Worm (Caenorhabditis elegans) whole organism, L4 larva: Measurements from ENCODE around the gene aex-3.

Experiments
- ces-1 ChIP-seq: fragments of 150-350 bp; sonication (generic microtip); optimal IDR thresholded peaks from 4 replicates; lab custom pipeline; 2014; ENCODE audit warnings: missing biosample characterization, missing genetic modification reagents, missing genetic modification characterization
- egl-27 ChIP-seq: sonication (generic microtip); optimal IDR thresholded peaks from 3 replicates; lab custom pipeline; 2017; ENCODE audit warnings: missing biosample characterization, missing genetic modification reagents, missing genetic modification characterization
- egl-43 ChIP-seq: fragments of 200-800 bp; sonication (Bioruptor generic); IDR thresholded peaks from 2 replicates; pipeline ENCODE4 v1.3.6; 2022; ENCODE audit warnings: missing genetic modification reagents, missing genetic modification characterization, missing compliant biosample characterization
- lsy-2 ChIP-seq, 2 experiments: fragments of 150-350 bp in 1 of 2; sonication (generic microtip) in 1 of 2; optimal IDR thresholded peaks; 2 replicates each; lab custom pipeline; 2014 to 2017; ENCODE audit warnings: missing biosample characterization in 2 of 2, missing genetic modification characterization in 2 of 2
- mep-1 ChIP-seq: fragments of 150-350 bp; sonication (generic microtip); optimal IDR thresholded peaks from 3 replicates; lab custom pipeline; 2014; ENCODE audit warnings: missing biosample characterization, missing genetic modification characterization
- pqm-1 ChIP-seq: sonication (generic microtip); optimal IDR thresholded peaks from 2 replicates; lab custom pipeline; 2017; ENCODE audit warnings: missing biosample characterization, missing genetic modification characterization
- set-16 ChIP-seq: fragments of 200-800 bp; sonication (Bioruptor generic); IDR thresholded peaks from 2 replicates; pipeline ENCODE4 v1.3.6; 2022; ENCODE audit warnings: missing genetic modification reagents, missing genetic modification characterization, missing compliant biosample characterization
- spr-1 ChIP-seq: sonication (generic microtip); optimal IDR thresholded peaks from 2 replicates; lab custom pipeline; 2016; ENCODE audit warnings: mild to moderate bottlenecking, missing genetic modification characterization, missing compliant biosample characterization
- unc-39 ChIP-seq: sonication (generic microtip); optimal IDR thresholded peaks from 2 replicates; lab custom pipeline; 2017; ENCODE audit warnings: missing biosample characterization, missing genetic modification characterization
- ztf-11 ChIP-seq: fragments of 150-350 bp; optimal IDR thresholded peaks from 2 replicates; lab custom pipeline; 2014; ENCODE audit warnings: missing biosample characterization, missing genetic modification characterization

ce11 chrX:784853-785252 lies 25.3 kb upstream of the aex-3 start, which contains the start of gene T04G9.6:
- TF ChIP-seq spr-1 (tag; lab: Kevin White, UChicago) (no peak), unc-39 (tag; lab: Kevin White, UChicago) (no peak), egl-43 (GFP tag; lab: Robert Waterston, UW) (no peak), set-16 (GFP tag; lab: Robert Waterston, UW) (no peak), egl-27 (no peak), ces-1 (no peak), lsy-2 (tag; optimal IDR thresholded peaks at IDR 0.05; lab: Kevin White, UChicago) (no peak), pqm-1 (tag; lab: Kevin White, UChicago) (no peak), ztf-11 (tag; lab: Kevin White, UChicago) (no peak), mep-1 (tag; lab: Kevin White, UChicago) (no peak)
